Worm (Caenorhabditis elegans): ENCODE results near the gene F13H10.9.

Gene F13H10.9

ce11 chrIV:11025941-11026340 lies 24.2 kb downstream of the F13H10.9 start (continued):
- TF ChIP-seq mxl-1 (tag; optimal IDR thresholded peaks at IDR 0.05) (peak; percentile 95), die-1 (tag; optimal IDR thresholded peaks at IDR 0.05) (peak; percentile 97), ets-4 (GFP tag; optimal IDR thresholded peaks at IDR 0.05) (peak; percentile 62), ztf-6 (GFP tag; IDR thresholded peaks at IDR 0.05) (no peak), snpc-1.1 (tag; optimal IDR thresholded peaks at IDR 0.05; ENCODE audit: insufficient read depth) (peak; percentile 53), F10E7.11 (tag; optimal IDR thresholded peaks at IDR 0.05) (peak; percentile 82), nfya-2 (GFP tag; IDR thresholded peaks at IDR 0.05) (no peak), sptf-2 (GFP tag; optimal IDR thresholded peaks at IDR 0.05) (peak; percentile 97), ceh-58 (GFP tag; IDR thresholded peaks at IDR 0.05) (peak; percentile 96; the same call in 1 of the 2 replicates), zfh-2 (GFP tag; conservative IDR thresholded peaks at IDR 0.05) (no peak; the same call in 1 of the 2 replicates), Y53F4B.3 (GFP tag; IDR thresholded peaks at IDR 0.05) (peak; percentile 79; the same call in 1 of the 2 replicates), pbrm-1 (GFP tag; IDR thresholded peaks at IDR 0.05) (peak; percentile 89), F49E8.2 (tag; optimal IDR thresholded peaks at IDR 0.05; ENCODE audit: insufficient read depth) (peak; percentile 88), lsy-27 (tag; optimal IDR thresholded peaks at IDR 0.05; ENCODE audit: borderline replicate concordance, insufficient read depth) (peak; percentile 33), snpc-3.4 (tag; optimal IDR thresholded peaks at IDR 0.05) (peak; percentile 86), bed-1 (GFP tag; IDR thresholded peaks at IDR 0.05) (peak; percentile 56; the same call in 1 of the 2 replicates), ztf-3 (GFP tag; optimal IDR thresholded peaks at IDR 0.05) (peak; percentile 29), ztf-26 (tag; optimal IDR thresholded peaks at IDR 0.05) (peak; percentile 63), F22D6.2 (tag; optimal IDR thresholded peaks at IDR 0.05) (peak; percentile 13), mes-4 (tag; optimal IDR thresholded peaks at IDR 0.05) (peak; percentile 92), lsl-1 (GFP tag; optimal IDR thresholded peaks at IDR 0.05) (peak; percentile 68), ceh-100 (GFP tag; IDR thresholded peaks at IDR 0.05) (peak; percentile 66; the same call in 1 of the 2 replicates), F37B4.10 (GFP tag; IDR thresholded peaks at IDR 0.05) (peak; percentile 98), attf-3 (GFP tag; conservative IDR thresholded peaks at IDR 0.05) (peak; percentile 68), nhr-80 (tag; optimal IDR thresholded peaks at IDR 0.05) (peak; percentile 25), nfyb-1 (GFP tag; IDR thresholded peaks at IDR 0.05) (peak; percentile 87), Y53G8AR.9 (GFP tag; conservative IDR thresholded peaks at IDR 0.05) (no peak; the same call in none of the 2 replicates), him-1 (tag; optimal IDR thresholded peaks at IDR 0.05) (peak; percentile 82), snpc-1.3 (tag; optimal IDR thresholded peaks at IDR 0.05; ENCODE audit: insufficient read depth) (peak; percentile 64), unc-130 (GFP tag; optimal IDR thresholded peaks at IDR 0.05) (peak; percentile 84), F33H1.4 (GFP tag; IDR thresholded peaks at IDR 0.05) (peak; percentile 60), ztf-28 (GFP tag; IDR thresholded peaks at IDR 0.05) (peak; percentile 82; the same call in 1 of the 2 replicates), madf-10 (tag; optimal IDR thresholded peaks at IDR 0.05) (peak; percentile 73), C17E4.6 (GFP tag; IDR thresholded peaks at IDR 0.05) (peak; percentile 43; the same call in 1 of the 2 replicates), lin-54 (GFP tag; optimal IDR thresholded peaks at IDR 0.05) (peak; percentile 77), tbx-9 (tag; optimal IDR thresholded peaks at IDR 0.05; ENCODE audit: borderline replicate concordance) (peak; percentile 88), hlh-26 (GFP tag; conservative IDR thresholded peaks at IDR 0.05) (peak; percentile 75; the same call in 1 of the 2 replicates), hmg-20 (GFP tag; IDR thresholded peaks at IDR 0.05) (peak; percentile 73), fkh-3 (tag; optimal IDR thresholded peaks at IDR 0.05) (peak; percentile 96), F55B11.4 (tag; optimal IDR thresholded peaks at IDR 0.05; ENCODE audit: borderline replicate concordance, insufficient read depth) (no peak), ztf-25 (GFP tag; IDR thresholded peaks at IDR 0.05) (peak; percentile 96), nhr-27 (tag; optimal IDR thresholded peaks at IDR 0.05) (peak; percentile 84), B0035.1 (tag; optimal IDR thresholded peaks at IDR 0.05) (peak; percentile 84), repo-1 (tag; optimal IDR thresholded peaks at IDR 0.05) (peak; percentile 85), unc-62 (GFP tag; optimal IDR thresholded peaks at IDR 0.05) (no peak), lin-35 (GFP tag; optimal IDR thresholded peaks at IDR 0.05) (no peak), lin-40 (tag; optimal IDR thresholded peaks at IDR 0.05) (no peak)
